Fruit fly (Drosophila melanogaster): ENCODE data around the gene eag.

Gene eag

dm6 chrX:15043700-15044225 is 88.5 kb downstream of the eag start, which contains the start of gene CG5541 (continued):
- TF ChIP-seq Sry-β (GFP tag; optimal IDR thresholded peaks at IDR 0.05): peak; percentile 91
- TF ChIP-seq CG3995 (GFP tag; optimal IDR thresholded peaks at IDR 0.05): peak; percentile 85
- TF ChIP-seq CG13624 (GFP tag; optimal IDR thresholded peaks at IDR 0.05): no peak
- TF ChIP-seq CG3065 (GFP tag; optimal IDR thresholded peaks at IDR 0.05): no peak
- TF ChIP-seq slbo (GFP tag; IDR thresholded peaks at IDR 0.05): 0 out of 2 replicates have a peak, but pooled peaks have one; percentile 4
- peak; percentile 25 for TF ChIP-seq CG18619 (GFP tag; optimal IDR thresholded peaks at IDR 0.05)
- TF ChIP-seq CG10543 (GFP tag; optimal IDR thresholded peaks at IDR 0.05): peak; percentile 82
- TF ChIP-seq CG12219 (GFP tag; optimal IDR thresholded peaks at IDR 0.05): peak; percentile 5
- TF ChIP-seq phol (tag; optimal IDR thresholded peaks at IDR 0.05): peak; percentile 6
- no peak for TF ChIP-seq zfh2 (GFP tag; optimal IDR thresholded peaks at IDR 0.05)
- no peak for TF ChIP-seq Abd-B (GFP tag; optimal IDR thresholded peaks at IDR 0.05)
- no peak for TF ChIP-seq luna (GFP tag; optimal IDR thresholded peaks at IDR 0.05)
- TF ChIP-seq CG4282 (GFP tag; optimal IDR thresholded peaks at IDR 0.05): no peak
- TF ChIP-seq Mad (GFP tag; optimal IDR thresholded peaks at IDR 0.05): peak; percentile 16
- TF ChIP-seq Hmr (GFP tag; optimal IDR thresholded peaks at IDR 0.05): peak; percentile 33
- peak; percentile 52; the same call in 1 of the 3 replicates for TF ChIP-seq CG34422 (GFP tag; IDR thresholded peaks at IDR 0.05)
- no peak for TF ChIP-seq tin (GFP tag; optimal IDR thresholded peaks at IDR 0.05)
- TF ChIP-seq CG30403 (GFP tag; optimal IDR thresholded peaks at IDR 0.05): peak; percentile 8
- TF ChIP-seq CG7357 (GFP tag; IDR thresholded peaks at IDR 0.05): no peak
- peak; percentile 33 for TF ChIP-seq CG6854 (GFP tag; optimal IDR thresholded peaks at IDR 0.05)
- peak; percentile 72 for TF ChIP-seq CG9437 (GFP tag; optimal IDR thresholded peaks at IDR 0.05)
- TF ChIP-seq amos (GFP tag; IDR thresholded peaks at IDR 0.05; ENCODE audit: partially characterized antibody): peak; percentile 25; the same call in 1 of the 2 replicates
- TF ChIP-seq Pdp1 (GFP tag; optimal IDR thresholded peaks at IDR 0.05): peak in 1 of 2 experiments; percentile 66
- no peak for TF ChIP-seq CG17612 (GFP tag; IDR thresholded peaks at IDR 0.05)
- TF ChIP-seq ac (GFP tag; optimal IDR thresholded peaks at IDR 0.05): no peak
- TF ChIP-seq gcm2 (GFP tag; optimal IDR thresholded peaks at IDR 0.05): no peak
- TF ChIP-seq CG12391 (tag; optimal IDR thresholded peaks at IDR 0.05): peak; percentile 21
- TF ChIP-seq CG10654 (GFP tag; optimal IDR thresholded peaks at IDR 0.05): no peak
- TF ChIP-seq prd (optimal IDR thresholded peaks at IDR 0.05): peak in 1 of 2 experiments; percentile 36
- no peak for TF ChIP-seq prd (GFP tag; IDR thresholded peaks at IDR 0.05)
- TF ChIP-seq BEAF-32 (GFP tag; optimal IDR thresholded peaks at IDR 0.05): peak; percentile 6
- no peak for TF ChIP-seq CG31365 (tag; optimal IDR thresholded peaks at IDR 0.05)
- 0 out of 2 replicates have a peak, but pooled peaks have one; percentile 17 for TF ChIP-seq al (GFP tag; IDR thresholded peaks at IDR 0.05)
- peak; percentile 30 for TF ChIP-seq gro (GFP tag; optimal IDR thresholded peaks at IDR 0.05)
- TF ChIP-seq Hand (GFP tag; optimal IDR thresholded peaks at IDR 0.05): peak; percentile 20
- peak; percentile 14 for TF ChIP-seq lab (GFP tag; optimal IDR thresholded peaks at IDR 0.05)
- TF ChIP-seq sens (GFP tag): peak; percentile 81
- peak; percentile 17 for TF ChIP-seq mam (GFP tag; optimal IDR thresholded peaks at IDR 0.05)
- 0 out of 2 replicates have a peak, but pooled peaks have one; percentile 10 for TF ChIP-seq chm (GFP tag; IDR thresholded peaks at IDR 0.05)
- TF ChIP-seq CG42726 (GFP tag; IDR thresholded peaks at IDR 0.05; ENCODE audit: partially characterized antibody): no peak
- peak; percentile 57 for TF ChIP-seq CG9932 (GFP tag; IDR thresholded peaks at IDR 0.05)
- TF ChIP-seq repo (GFP tag; optimal IDR thresholded peaks at IDR 0.05): no peak
- no peak for TF ChIP-seq ranshi (GFP tag; IDR thresholded peaks at IDR 0.05)
- TF ChIP-seq CG15601 (tag; optimal IDR thresholded peaks at IDR 0.05): no peak
- TF ChIP-seq CoRest (tag; optimal IDR thresholded peaks at IDR 0.05): peak; percentile 45
- no peak for TF ChIP-seq CG4730 (GFP tag; IDR thresholded peaks at IDR 0.05)
- TF ChIP-seq Trl (optimal IDR thresholded peaks at IDR 0.05): peak; percentile 42 to 77
- TF ChIP-seq Trl (GFP tag; optimal IDR thresholded peaks at IDR 0.05): no peak
- TF ChIP-seq Fer3 (tag; optimal IDR thresholded peaks at IDR 0.05): peak; percentile 0
- TF ChIP-seq CG13296 (GFP tag; optimal IDR thresholded peaks at IDR 0.05): peak; percentile 6
- TF ChIP-seq hbn (GFP tag; IDR thresholded peaks at IDR 0.05; ENCODE audit: partially characterized antibody): no peak
